Fruit fly (Drosophila melanogaster): Measurements from ENCODE around the gene CG44362.

CG44362 gene

dm6 chr3L:11431251-11431925, 34.0 kb downstream of the CG44362 start (continued):
- peak; percentile 58 for TF ChIP-seq Mio (GFP tag; optimal IDR thresholded peaks at IDR 0.05)
- TF ChIP-seq psq (GFP tag; optimal IDR thresholded peaks at IDR 0.05), result peak; percentile 88
- TF ChIP-seq pan (optimal IDR thresholded peaks at IDR 0.05), result no peak
- peak; percentile 86 for TF ChIP-seq Hr83 (GFP tag; optimal IDR thresholded peaks at IDR 0.05; ENCODE audit: poor library complexity, severe bottlenecking)
- peak; percentile 31 for TF ChIP-seq CG32264 (GFP tag; optimal IDR thresholded peaks at IDR 0.05)

DNA sequence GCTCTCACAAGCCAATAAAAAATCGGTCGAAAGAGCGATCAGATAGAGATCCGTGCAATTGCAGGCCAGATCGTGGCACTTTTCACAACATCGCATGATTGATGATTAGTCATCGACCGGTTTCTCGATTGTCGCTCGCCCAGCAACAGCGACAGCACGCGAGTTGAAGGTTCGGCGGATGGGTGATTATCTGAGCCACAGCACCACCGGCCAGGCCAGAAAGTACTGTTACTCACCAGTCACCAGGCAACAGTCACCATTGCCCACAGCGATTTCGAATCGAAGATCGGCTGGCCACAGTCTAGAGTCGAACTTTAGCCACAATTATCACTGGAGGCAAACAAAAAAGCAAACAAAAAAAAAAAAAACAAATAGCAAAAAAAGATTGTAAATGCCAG, 34.6 kb downstream of the CG44362 start:
- TF ChIP-seq fru (GFP tag; optimal IDR thresholded peaks at IDR 0.05), result no peak
- no peak for TF ChIP-seq brk (GFP tag; optimal IDR thresholded peaks at IDR 0.05)
- no peak for TF ChIP-seq pan (optimal IDR thresholded peaks at IDR 0.05)
- no peak for TF ChIP-seq CrebA (GFP tag; optimal IDR thresholded peaks at IDR 0.05; ENCODE audit: borderline replicate concordance)
- TF ChIP-seq rgr (GFP tag; optimal IDR thresholded peaks at IDR 0.05), result no peak
- no peak for TF ChIP-seq Hr78 (GFP tag; optimal IDR thresholded peaks at IDR 0.05)
- no peak for TF ChIP-seq usp (GFP tag; optimal IDR thresholded peaks at IDR 0.05)
- TF ChIP-seq Dif (GFP tag; optimal IDR thresholded peaks at IDR 0.05; ENCODE audit: partially characterized antibody), result no peak
- no peak for TF ChIP-seq Vsx2 (GFP tag; optimal IDR thresholded peaks at IDR 0.05; ENCODE audit: partially characterized antibody)
- TF ChIP-seq foxo (GFP tag; optimal IDR thresholded peaks at IDR 0.05), result no peak
- no peak for TF ChIP-seq Hnf4 (GFP tag; optimal IDR thresholded peaks at IDR 0.05)
- no peak for TF ChIP-seq lola (GFP tag; optimal IDR thresholded peaks at IDR 0.05)
- no peak for TF ChIP-seq Jra (GFP tag; optimal IDR thresholded peaks at IDR 0.05)
- no peak for TF ChIP-seq tai (GFP tag; optimal IDR thresholded peaks at IDR 0.05)
- TF ChIP-seq ey (GFP tag; optimal IDR thresholded peaks at IDR 0.05), result no peak
- no peak for TF ChIP-seq Sp1 (GFP tag; optimal IDR thresholded peaks at IDR 0.05)

- TF ChIP-seq Dfd (GFP tag; optimal IDR thresholded peaks at IDR 0.05), result no peak
- no peak for TF ChIP-seq Sp1 (GFP tag; optimal IDR thresholded peaks at IDR 0.05)
- no peak for TF ChIP-seq OdsH (GFP tag; optimal IDR thresholded peaks at IDR 0.05)
- no peak for TF ChIP-seq usp (GFP tag; optimal IDR thresholded peaks at IDR 0.05)
- no peak for TF ChIP-seq Abd-B (GFP tag; optimal IDR thresholded peaks at IDR 0.05)
- TF ChIP-seq brk (GFP tag; optimal IDR thresholded peaks at IDR 0.05), result no peak
- TF ChIP-seq pan (optimal IDR thresholded peaks at IDR 0.05), result no peak
Measured at dm6 chr3L:11432472-11432871, 35.1 kb downstream of the CG44362 start.

DNA sequence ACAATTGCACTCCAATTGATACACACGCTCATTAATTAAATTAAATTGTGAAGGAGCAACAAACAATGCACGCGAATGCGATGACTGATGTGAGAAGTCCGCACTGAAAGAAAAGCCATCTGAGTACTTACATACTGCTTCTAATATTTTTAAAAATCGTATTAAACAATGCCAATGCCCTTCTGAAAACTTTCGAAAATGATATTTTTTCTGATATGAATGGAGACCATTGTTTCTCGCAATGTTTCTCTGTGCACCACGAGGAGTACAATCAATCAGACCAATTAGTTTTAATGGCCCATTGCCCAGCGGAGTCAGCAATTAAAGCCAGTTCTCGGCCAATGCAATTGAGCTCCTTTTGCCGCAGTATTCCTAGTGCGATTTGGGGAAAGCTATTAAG, 35.8 kb downstream of the CG44362 start:
- TF ChIP-seq GATAd (GFP tag; optimal IDR thresholded peaks at IDR 0.05), result no peak
- TF ChIP-seq sage (GFP tag; optimal IDR thresholded peaks at IDR 0.05), result no peak
- no peak for TF ChIP-seq Hr78 (GFP tag; optimal IDR thresholded peaks at IDR 0.05)
- no peak for TF ChIP-seq N (GFP tag; optimal IDR thresholded peaks at IDR 0.05)
- no peak for TF ChIP-seq Vsx2 (GFP tag; optimal IDR thresholded peaks at IDR 0.05; ENCODE audit: partially characterized antibody)
- TF ChIP-seq lola (GFP tag; optimal IDR thresholded peaks at IDR 0.05), result no peak
- TF ChIP-seq usp (GFP tag; optimal IDR thresholded peaks at IDR 0.05), result no peak
- no peak for TF ChIP-seq h (GFP tag; optimal IDR thresholded peaks at IDR 0.05)
- no peak for TF ChIP-seq Dfd (GFP tag; optimal IDR thresholded peaks at IDR 0.05)
- no peak for TF ChIP-seq Hnf4 (GFP tag; optimal IDR thresholded peaks at IDR 0.05)
- no peak for TF ChIP-seq Myc (optimal IDR thresholded peaks at IDR 0.05)
- TF ChIP-seq dsf (GFP tag; optimal IDR thresholded peaks at IDR 0.05; ENCODE audit: borderline replicate concordance), result no peak
- TF ChIP-seq foxo (GFP tag; optimal IDR thresholded peaks at IDR 0.05), result peak in 1 of 2 experiments; percentile 41
- TF ChIP-seq Sp1 (GFP tag; optimal IDR thresholded peaks at IDR 0.05), result no peak
- TF ChIP-seq dl (GFP tag; optimal IDR thresholded peaks at IDR 0.05; ENCODE audit: insufficient read depth in 1 of 2, partially characterized antibody in 2 of 2), result no peak
- TF ChIP-seq Abd-B (GFP tag; optimal IDR thresholded peaks at IDR 0.05), result no peak
- no peak for TF ChIP-seq Dif (GFP tag; optimal IDR thresholded peaks at IDR 0.05; ENCODE audit: partially characterized antibody)
- TF ChIP-seq psq (GFP tag; optimal IDR thresholded peaks at IDR 0.05), result no peak
- TF ChIP-seq br (GFP tag; optimal IDR thresholded peaks at IDR 0.05), result peak; percentile 11
- TF ChIP-seq OdsH (GFP tag; optimal IDR thresholded peaks at IDR 0.05), result no peak
- TF ChIP-seq HLH106 (tag; optimal IDR thresholded peaks at IDR 0.05), result peak; percentile 36
- no peak for TF ChIP-seq dmrt93B (GFP tag; optimal IDR thresholded peaks at IDR 0.05)
- TF ChIP-seq tai (GFP tag; optimal IDR thresholded peaks at IDR 0.05), result no peak
- peak; percentile 34 for TF ChIP-seq fru (GFP tag; optimal IDR thresholded peaks at IDR 0.05)
- TF ChIP-seq CG32264 (GFP tag; optimal IDR thresholded peaks at IDR 0.05), result no peak

All from whole organism, wandering third instar larva.